Worm (Caenorhabditis elegans) whole organism, midembryonic: Measurements from ENCODE around the gene ZK1248.19.

ENCODE experiments used
- T22C8.4 ChIP-seq: fragments of 200-800 bp; sonication (Bioruptor generic); IDR thresholded peaks from 2 replicates; pipeline ENCODE4 v1.3.6; 2022; ENCODE audit warnings: missing genetic modification characterization, missing compliant biosample characterization
- cog-1 ChIP-seq: sonication (generic microtip); optimal IDR thresholded peaks from 2 replicates; lab custom pipeline; 2016; ENCODE audit warnings: missing genetic modification characterization, missing compliant biosample characterization
- flt-1 ChIP-seq: fragments of 200-800 bp; sonication (Bioruptor generic); IDR thresholded peaks from 2 replicates; pipeline ENCODE4 v1.3.6; 2022; ENCODE audit warnings: missing genetic modification characterization, missing compliant biosample characterization
- klf-2 ChIP-seq: fragments of 200-800 bp; sonication (Bioruptor generic); conservative IDR thresholded peaks from 2 replicates; pipeline ENCODE4 v1.3.6; 2022; ENCODE audit warnings: missing genetic modification reagents, missing genetic modification characterization, missing compliant biosample characterization
- med-1 ChIP-seq: sonication (generic microtip); optimal IDR thresholded peaks from 2 replicates; lab custom pipeline; 2017; ENCODE audit warnings: missing genetic modification characterization, mild to moderate bottlenecking, missing compliant biosample characterization, antibody characterized with exemption, missing genetic modification reagents; ENCODE audit not compliant: insufficient read depth
- ref-1 ChIP-seq: fragments of 200-800 bp; sonication (Bioruptor generic); conservative IDR thresholded peaks from 2 replicates; pipeline ENCODE4 v1.3.6; 2022; ENCODE audit warnings: missing genetic modification reagents, missing genetic modification characterization, missing compliant biosample characterization
- tab-1 ChIP-seq: fragments of 200-800 bp; sonication (Bioruptor generic); IDR thresholded peaks from 2 replicates; pipeline ENCODE4 v1.3.6; 2022; ENCODE audit warnings: missing genetic modification characterization, missing compliant biosample characterization
- ztf-23 ChIP-seq: fragments of 200-800 bp; sonication (Bioruptor generic); IDR thresholded peaks from 2 replicates; pipeline ENCODE4 v1.3.6; 2022; ENCODE audit warnings: missing genetic modification reagents, missing genetic modification characterization, missing compliant biosample characterization
- ztf-29 ChIP-seq: fragments of 200-800 bp; sonication (Bioruptor generic); IDR thresholded peaks from 2 replicates; pipeline ENCODE4 v1.3.6; 2022; ENCODE audit warnings: missing genetic modification reagents, missing genetic modification characterization, missing compliant biosample characterization

The ZK1248.19 gene

ce11 chrII:5865405-5866308 lies 26.4 kb upstream of the ZK1248.19 start, which contains the start of gene F55C12.19:
TSS of gene F55C12.19 (plus strand) at chrII:5866139.
- TF ChIP-seq tab-1 (no peak), T22C8.4 (GFP tag; lab: Robert Waterston, UW) (no peak)

- TF ChIP-seq ref-1 (GFP tag; lab: Robert Waterston, UW) (no peak), tab-1 (no peak), ztf-23 (GFP tag; lab: Robert Waterston, UW) (no peak), ztf-29 (GFP tag; lab: Robert Waterston, UW) (no peak), T22C8.4 (GFP tag; lab: Robert Waterston, UW) (no peak), klf-2 (GFP tag; lab: Robert Waterston, UW) (no peak), flt-1 (GFP tag; lab: Robert Waterston, UW) (no peak), cog-1 (no peak), med-1 (GFP tag; lab: Kevin White, UChicago) (no peak)
These were observed 24.7 kb upstream of the ZK1248.19 start, which contains the start of gene tag-234 for ce11 chrII:5863893-5864292. TSS of gene tag-234 (plus strand) at chrII:5864193.

- TF ChIP-seq ztf-23 (GFP tag; lab: Robert Waterston, UW) (no peak), tab-1 (no peak), T22C8.4 (GFP tag; lab: Robert Waterston, UW) (no peak), klf-2 (GFP tag; lab: Robert Waterston, UW) (no peak), cog-1 (no peak), ref-1 (GFP tag; lab: Robert Waterston, UW) (no peak), flt-1 (GFP tag; lab: Robert Waterston, UW) (no peak)
These were observed 21.4 kb upstream of the ZK1248.19 start for ce11 chrII:5860621-5861020.

- TF ChIP-seq ztf-23 (GFP tag; lab: Robert Waterston, UW) (no peak), T22C8.4 (GFP tag; lab: Robert Waterston, UW) (no peak)
These were observed 19.1 kb upstream of the ZK1248.19 start, which contains the start of gene F55C12.4 for ce11 chrII:5858322-5858721. TSS of gene F55C12.4 (minus strand) at chrII:5858422.

ce11 chrII:5854122-5854521 lies 14.9 kb upstream of the ZK1248.19 start, which contains the start of gene H41C03.1:
TSS of gene H41C03.1 (plus strand) at chrII:5854422.
- TF ChIP-seq T22C8.4 (GFP tag; lab: Robert Waterston, UW) = no peak
- TF ChIP-seq med-1 (GFP tag; lab: Kevin White, UChicago) = no peak
- no peak for TF ChIP-seq tab-1
- TF ChIP-seq ref-1 (GFP tag; lab: Robert Waterston, UW) = no peak
- no peak for TF ChIP-seq flt-1 (GFP tag; lab: Robert Waterston, UW)
- no peak for TF ChIP-seq cog-1
- TF ChIP-seq klf-2 (GFP tag; lab: Robert Waterston, UW) = no peak
- no peak for TF ChIP-seq ztf-23 (GFP tag; lab: Robert Waterston, UW)
- no peak for TF ChIP-seq ztf-29 (GFP tag; lab: Robert Waterston, UW)

ce11 chrII:5853261-5853660 lies 14.0 kb upstream of the ZK1248.19 start:
- TF ChIP-seq tab-1 = no peak
- no peak for TF ChIP-seq klf-2 (GFP tag; lab: Robert Waterston, UW)
- TF ChIP-seq cog-1 = no peak
- no peak for TF ChIP-seq ztf-29 (GFP tag; lab: Robert Waterston, UW)

- TF ChIP-seq med-1 (GFP tag; lab: Kevin White, UChicago) = no peak
These were observed 12.8 kb upstream of the ZK1248.19 start, which contains the start of gene H41C03.2 for ce11 chrII:5852007-5852406. TSS of gene H41C03.2 (minus strand) at chrII:5852107.

- TF ChIP-seq ztf-23 (GFP tag; lab: Robert Waterston, UW) (no peak), flt-1 (GFP tag; lab: Robert Waterston, UW) (no peak), T22C8.4 (GFP tag; lab: Robert Waterston, UW) (no peak), tab-1 (no peak), cog-1 (no peak), med-1 (GFP tag; lab: Kevin White, UChicago) (no peak), ref-1 (GFP tag; lab: Robert Waterston, UW) (no peak), klf-2 (GFP tag; lab: Robert Waterston, UW) (no peak), ztf-29 (GFP tag; lab: Robert Waterston, UW) (no peak)
These were observed 7.0 kb upstream of the ZK1248.19 start for ce11 chrII:5846181-5846580.

- TF ChIP-seq ztf-29 (GFP tag; lab: Robert Waterston, UW) (no peak), cog-1 (no peak), med-1 (GFP tag; lab: Kevin White, UChicago) (no peak), klf-2 (GFP tag; lab: Robert Waterston, UW) (no peak), ztf-23 (GFP tag; lab: Robert Waterston, UW) (no peak), ref-1 (GFP tag; lab: Robert Waterston, UW) (no peak), T22C8.4 (GFP tag; lab: Robert Waterston, UW) (no peak), flt-1 (GFP tag; lab: Robert Waterston, UW) (no peak), tab-1 (no peak)
These were observed 6.2 kb upstream of the ZK1248.19 start, which contains the start of the genes ZK1248.17 and H41C03.3 for ce11 chrII:5845441-5845840. TSS of gene ZK1248.17 (minus strand) at chrII:5845541. TSS of gene H41C03.3 (plus strand) at chrII:5845777.

- TF ChIP-seq med-1 (GFP tag; lab: Kevin White, UChicago) (peak; percentile 34), ztf-23 (GFP tag; lab: Robert Waterston, UW) (peak; percentile 90), cog-1 (peak; percentile 99), flt-1 (GFP tag; lab: Robert Waterston, UW) (peak; percentile 90), ztf-29 (GFP tag; lab: Robert Waterston, UW) (peak; percentile 83), klf-2 (GFP tag; lab: Robert Waterston, UW) (peak; percentile 53; the same call in 1 of the 2 replicates), T22C8.4 (GFP tag; lab: Robert Waterston, UW) (peak; percentile 74; the same call in 1 of the 2 replicates), tab-1 (peak; percentile 61; the same call in 1 of the 2 replicates), ref-1 (GFP tag; lab: Robert Waterston, UW) (no peak)
These were observed 5.5 kb upstream of the ZK1248.19 start for ce11 chrII:5844694-5845129.
